Worm (Caenorhabditis elegans) whole organism, L4 larva: ENCODE data around the gene col-184.
A peak's percentile ranks its signal among the peaks of the same experiment; 100 is the strongest.

Experiments
- ZK546.5 ChIP-seq, 2 experiments: sonication (generic microtip); optimal IDR thresholded peaks; 2 replicates each; lab custom pipeline; 2017; ENCODE audit warnings: missing biosample characterization in 2 of 2, missing genetic modification characterization in 2 of 2
- ceh-20 ChIP-seq: fragments of 200-800 bp; sonication (Bioruptor generic); IDR thresholded peaks from 2 replicates; pipeline ENCODE4 v1.3.6; 2022; ENCODE audit warnings: missing genetic modification reagents, missing genetic modification characterization, missing compliant biosample characterization
- daf-12 ChIP-seq: fragments of 150-350 bp; optimal IDR thresholded peaks from 2 replicates; lab custom pipeline; 2014; ENCODE audit warnings: missing biosample characterization, missing genetic modification reagents, missing genetic modification characterization
- mes-2 ChIP-seq: sonication (generic microtip); optimal IDR thresholded peaks from 2 replicates; lab custom pipeline; 2016; ENCODE audit warnings: missing genotype, mild to moderate bottlenecking, missing genetic modification characterization, missing compliant biosample characterization; ENCODE audit not compliant: poor library complexity, severe bottlenecking
- nhr-6 ChIP-seq: fragments of 150-350 bp; optimal IDR thresholded peaks from 2 replicates; lab custom pipeline; 2014; ENCODE audit warnings: missing biosample characterization, missing genetic modification characterization
- pha-4 ChIP-seq, 2 experiments: fragments of 150-350 bp in 1 of 2; fragments of 200-800 bp in 1 of 2; sonication (Bioruptor generic) in 1 of 2; IDR thresholded peaks in 1 of 2; optimal IDR thresholded peaks in 1 of 2; 2 replicates each; pipeline versions ENCODE4 v1.3.6 to Lab custom; 2014 to 2022; ENCODE audit warnings: missing genetic modification characterization in 2 of 2, missing genetic modification reagents in 2 of 2, missing biosample characterization in 1 of 2, missing compliant biosample characterization in 1 of 2
- pqm-1 ChIP-seq: sonication (generic microtip); optimal IDR thresholded peaks from 2 replicates; lab custom pipeline; 2017; ENCODE audit warnings: missing biosample characterization, missing genetic modification characterization
- skn-1 ChIP-seq: fragments of 150-350 bp; optimal IDR thresholded peaks from 2 replicates; lab custom pipeline; 2014; ENCODE audit warnings: missing biosample characterization, missing genetic modification characterization
- snpc-1.2 ChIP-seq: fragments of 200-800 bp; sonication (Bioruptor generic); IDR thresholded peaks from 2 replicates; pipeline ENCODE4 v1.3.6; 2022; ENCODE audit warnings: missing genetic modification reagents, missing genetic modification characterization, missing compliant biosample characterization
- spr-3 ChIP-seq: fragments of 200-800 bp; sonication (Bioruptor generic); optimal IDR thresholded peaks from 2 replicates; lab custom pipeline; 2018; ENCODE audit warnings: mild to moderate bottlenecking, missing genetic modification characterization, missing compliant biosample characterization
- unc-62 ChIP-seq, 3 experiments: fragments of 150-350 bp in 1 of 3; sonication (generic microtip); optimal IDR thresholded peaks in 2 of 3; peaks in 1 of 3; 1 replicate in 1 of 3; 2 replicates in 2 of 3; lab custom pipeline; 2014 to 2017; ENCODE audit warnings: missing biosample characterization in 3 of 3, missing genetic modification characterization in 3 of 3, missing genetic modification reagents in 3 of 3, missing genotype in 1 of 3
- vab-7 ChIP-seq: fragments of 200-800 bp; sonication (Bioruptor generic); IDR thresholded peaks from 2 replicates; pipeline ENCODE4 v1.3.6; 2022; ENCODE audit warnings: missing genetic modification reagents, missing genetic modification characterization, missing compliant biosample characterization
- zag-1 ChIP-seq: fragments of 150-350 bp; optimal IDR thresholded peaks from 2 replicates; lab custom pipeline; 2014; ENCODE audit warnings: missing biosample characterization, missing genetic modification characterization

- TF ChIP-seq ZK546.5 (tag; optimal IDR thresholded peaks at IDR 0.05; lab: Kevin White, UChicago): no peak
- no peak for TF ChIP-seq pqm-1 (tag; lab: Kevin White, UChicago)
- TF ChIP-seq mes-2 (tag; lab: Kevin White, UChicago): no peak
- TF ChIP-seq ceh-20: no peak
- no peak for TF ChIP-seq vab-7 (GFP tag; lab: Robert Waterston, UW)
- TF ChIP-seq skn-1 (tag; lab: Kevin White, UChicago): no peak
- TF ChIP-seq zag-1 (tag; lab: Kevin White, UChicago): no peak
- TF ChIP-seq unc-62 (GFP tag; optimal IDR thresholded peaks at IDR 0.05 in 1 of 2; lab: Kevin White, UChicago): peak in 1 of 2 experiments; percentile 96
- TF ChIP-seq unc-62 (tag; optimal IDR thresholded peaks at IDR 0.05; lab: Kevin White, UChicago): no peak
- TF ChIP-seq nhr-6 (tag; lab: Kevin White, UChicago): no peak
- TF ChIP-seq daf-12 (tag; lab: Kevin White, UChicago): no peak
- TF ChIP-seq spr-3 (GFP tag; lab: Kevin White, UChicago): no peak
- no peak for TF ChIP-seq pha-4 (GFP tag; IDR thresholded peaks at IDR 0.05; lab: Robert Waterston, UW)
- TF ChIP-seq pha-4 (tag; optimal IDR thresholded peaks at IDR 0.05; lab: Kevin White, UChicago): no peak
- no peak for TF ChIP-seq snpc-1.2 (GFP tag; lab: Robert Waterston, UW)
Measured at ce11 chrX:13493762-13494161, 24.5 kb downstream of the col-184 start.
